Worm (Caenorhabditis elegans) whole organism, young adult: ENCODE measurements around the gene F37A4.4.

Source experiments
- B0035.1 ChIP-seq: sonication (generic microtip); optimal IDR thresholded peaks from 2 replicates; lab custom pipeline; 2016; ENCODE audit warnings: missing genetic modification characterization, mild to moderate bottlenecking, missing compliant biosample characterization, missing genotype, missing genetic modification reagents
- B0336.3 ChIP-seq: fragments of 200-800 bp; sonication (Bioruptor generic); IDR thresholded peaks from 2 replicates; pipeline ENCODE4 v1.3.6; 2022; ENCODE audit warnings: missing genetic modification characterization, missing compliant biosample characterization
- C06A6.2 ChIP-seq: fragments of 200-800 bp; sonication (Bioruptor generic); conservative IDR thresholded peaks from 2 replicates; pipeline ENCODE4 v1.3.6; 2022; ENCODE audit warnings: missing genetic modification characterization, missing compliant biosample characterization
- F10E7.11 ChIP-seq: sonication (generic microtip); optimal IDR thresholded peaks from 2 replicates; lab custom pipeline; 2017; ENCODE audit warnings: mild to moderate bottlenecking, missing genetic modification characterization, moderate library complexity, missing compliant biosample characterization
- F37B4.10 ChIP-seq: fragments of 200-800 bp; sonication (Bioruptor generic); IDR thresholded peaks from 2 replicates; pipeline ENCODE4 v1.3.6; 2022; ENCODE audit warnings: missing genetic modification characterization, missing compliant biosample characterization
- F39B2.1 ChIP-seq: fragments of 200-800 bp; sonication (Bioruptor generic); IDR thresholded peaks from 2 replicates; pipeline ENCODE4 v1.3.6; 2022; ENCODE audit warnings: missing genetic modification reagents, missing genetic modification characterization, missing compliant biosample characterization
- F55B11.4 ChIP-seq: sonication (generic microtip); optimal IDR thresholded peaks from 2 replicates; lab custom pipeline; 2016; ENCODE audit warnings: missing compliant biosample characterization, missing genetic modification characterization, borderline replicate concordance; ENCODE audit not compliant: insufficient read depth
- K12H6.12 ChIP-seq: fragments of 200-800 bp; sonication (Bioruptor generic); optimal IDR thresholded peaks from 2 replicates; lab custom pipeline; 2018; ENCODE audit warnings: mild to moderate bottlenecking, missing genetic modification characterization, missing compliant biosample characterization
- ama-1 ChIP-seq, 3 experiments: fragments of 150-350 bp in 1 of 3; sonication (generic microtip) in 2 of 3; optimal IDR thresholded peaks; 2 replicates each; lab custom pipeline; 2014 to 2018; ENCODE audit warnings: missing biosample characterization in 2 of 3, missing genetic modification characterization in 2 of 3, missing genetic modification reagents in 2 of 3
- atf-7 ChIP-seq: sonication (generic microtip); optimal IDR thresholded peaks from 2 replicates; lab custom pipeline; 2017; ENCODE audit warnings: mild to moderate bottlenecking, missing genetic modification characterization, missing compliant biosample characterization
- athp-1 ChIP-seq: sonication (generic microtip); optimal IDR thresholded peaks from 2 replicates; lab custom pipeline; 2017; ENCODE audit warnings: mild to moderate bottlenecking, missing genetic modification characterization, missing compliant biosample characterization
- attf-3 ChIP-seq: fragments of 200-800 bp; sonication (Bioruptor generic); conservative IDR thresholded peaks from 2 replicates; pipeline ENCODE4 v1.3.6; 2022; ENCODE audit warnings: missing genetic modification reagents, missing genetic modification characterization, missing compliant biosample characterization
- attf-5 ChIP-seq: fragments of 200-800 bp; sonication (Bioruptor generic); optimal IDR thresholded peaks from 2 replicates; lab custom pipeline; 2018; ENCODE audit warnings: mild to moderate bottlenecking, missing genetic modification characterization, missing compliant biosample characterization
- cebp-1 ChIP-seq, 2 experiments: fragments of 200-800 bp in 1 of 2; sonication (Bioruptor generic) in 1 of 2; sonication (generic microtip) in 1 of 2; IDR thresholded peaks in 1 of 2; optimal IDR thresholded peaks in 1 of 2; 2 replicates each; pipeline versions ENCODE4 v1.3.6 to Lab custom; 2017 to 2022; ENCODE audit warnings: missing compliant biosample characterization in 2 of 2, missing genetic modification characterization in 2 of 2, mild to moderate bottlenecking in 1 of 2, missing genetic modification reagents in 1 of 2, moderate library complexity in 1 of 2
- ceh-91 ChIP-seq: fragments of 200-800 bp; sonication (Bioruptor generic); IDR thresholded peaks from 2 replicates; pipeline ENCODE4 v1.3.6; 2022; ENCODE audit warnings: missing genetic modification reagents, missing genetic modification characterization, missing compliant biosample characterization
- chd-7 ChIP-seq: sonication (generic microtip); optimal IDR thresholded peaks from 2 replicates; lab custom pipeline; 2016; ENCODE audit warnings: mild to moderate bottlenecking, missing genetic modification characterization, moderate library complexity, missing compliant biosample characterization
- dpl-1 ChIP-seq: fragments of 150-350 bp; optimal IDR thresholded peaks from 2 replicates; lab custom pipeline; 2014; ENCODE audit warnings: missing biosample characterization, missing genetic modification reagents, missing genetic modification characterization
- hlh-12 ChIP-seq: sonication (generic microtip); optimal IDR thresholded peaks from 2 replicates; lab custom pipeline; 2016; ENCODE audit warnings: missing genetic modification characterization, missing compliant biosample characterization
- hlh-26 ChIP-seq: fragments of 200-800 bp; sonication (Bioruptor generic); conservative IDR thresholded peaks from 2 replicates; pipeline ENCODE4 v1.3.6; 2022; ENCODE audit warnings: missing genetic modification reagents, missing genetic modification characterization, missing compliant biosample characterization
- lin-35 ChIP-seq, 3 experiments: fragments of 150-350 bp in 2 of 3; sonication (generic microtip) in 1 of 3; optimal IDR thresholded peaks; 2 replicates each; lab custom pipeline; 2014 to 2018; ENCODE audit warnings: missing biosample characterization in 3 of 3, missing genetic modification characterization in 3 of 3, missing genetic modification reagents in 3 of 3
- lin-40 ChIP-seq: sonication (generic microtip); optimal IDR thresholded peaks from 2 replicates; lab custom pipeline; 2016; ENCODE audit warnings: missing genetic modification characterization, mild to moderate bottlenecking, missing compliant biosample characterization, missing genotype, missing genetic modification reagents
- madf-8 ChIP-seq: fragments of 200-800 bp; sonication (Bioruptor generic); conservative IDR thresholded peaks from 2 replicates; pipeline ENCODE4 v1.3.6; 2022; ENCODE audit warnings: missing genetic modification reagents, missing genetic modification characterization, missing compliant biosample characterization
- mel-28 ChIP-seq: sonication (generic microtip); optimal IDR thresholded peaks from 2 replicates; lab custom pipeline; 2016; ENCODE audit warnings: borderline replicate concordance, mild to moderate bottlenecking, missing genetic modification characterization, missing compliant biosample characterization
- nhr-80 ChIP-seq: sonication (generic microtip); optimal IDR thresholded peaks from 2 replicates; lab custom pipeline; 2016; ENCODE audit warnings: missing genetic modification characterization, missing compliant biosample characterization
- rcor-1 ChIP-seq: fragments of 200-800 bp; sonication (Bioruptor generic); IDR thresholded peaks from 2 replicates; pipeline ENCODE4 v1.3.6; 2022; ENCODE audit warnings: missing genetic modification reagents, missing genetic modification characterization, missing compliant biosample characterization
- repo-1 ChIP-seq: sonication (generic microtip); optimal IDR thresholded peaks from 2 replicates; lab custom pipeline; 2017; ENCODE audit warnings: mild to moderate bottlenecking, missing genetic modification characterization, missing compliant biosample characterization
- snpc-1.1 ChIP-seq: sonication (generic microtip); optimal IDR thresholded peaks from 2 replicates; lab custom pipeline; 2017; ENCODE audit warnings: missing genetic modification characterization, mild to moderate bottlenecking, missing compliant biosample characterization, antibody characterized with exemption, moderate library complexity, missing genotype, missing genetic modification reagents; ENCODE audit not compliant: insufficient read depth
- snpc-1.3 ChIP-seq: sonication (generic microtip); optimal IDR thresholded peaks from 2 replicates; lab custom pipeline; 2017; ENCODE audit warnings: missing genetic modification characterization, mild to moderate bottlenecking, missing compliant biosample characterization, antibody characterized with exemption, moderate library complexity, missing genotype, missing genetic modification reagents; ENCODE audit not compliant: insufficient read depth
- tbp1 ChIP-seq: fragments of 200-800 bp; sonication (Bioruptor generic); optimal IDR thresholded peaks from 2 replicates; lab custom pipeline; 2018; ENCODE audit warnings: mild to moderate bottlenecking, missing genetic modification characterization, missing compliant biosample characterization
- tbx-9 ChIP-seq: sonication (generic microtip); optimal IDR thresholded peaks from 2 replicates; lab custom pipeline; 2016; ENCODE audit warnings: borderline replicate concordance, missing genetic modification characterization, inconsistent platforms, missing compliant biosample characterization
- tlf-1 ChIP-seq: fragments of 200-800 bp; sonication (Bioruptor generic); optimal IDR thresholded peaks from 2 replicates; lab custom pipeline; 2018; ENCODE audit warnings: mild to moderate bottlenecking, missing genetic modification characterization, missing compliant biosample characterization
- unc-62 ChIP-seq: fragments of 150-350 bp; optimal IDR thresholded peaks from 2 replicates; lab custom pipeline; 2014; ENCODE audit warnings: missing biosample characterization, missing genetic modification reagents, missing genetic modification characterization
- zim-3 ChIP-seq: sonication (generic microtip); optimal IDR thresholded peaks from 2 replicates; lab custom pipeline; 2017; ENCODE audit warnings: mild to moderate bottlenecking, missing genetic modification characterization, moderate library complexity, missing compliant biosample characterization

The F37A4.4 gene

DNA sequence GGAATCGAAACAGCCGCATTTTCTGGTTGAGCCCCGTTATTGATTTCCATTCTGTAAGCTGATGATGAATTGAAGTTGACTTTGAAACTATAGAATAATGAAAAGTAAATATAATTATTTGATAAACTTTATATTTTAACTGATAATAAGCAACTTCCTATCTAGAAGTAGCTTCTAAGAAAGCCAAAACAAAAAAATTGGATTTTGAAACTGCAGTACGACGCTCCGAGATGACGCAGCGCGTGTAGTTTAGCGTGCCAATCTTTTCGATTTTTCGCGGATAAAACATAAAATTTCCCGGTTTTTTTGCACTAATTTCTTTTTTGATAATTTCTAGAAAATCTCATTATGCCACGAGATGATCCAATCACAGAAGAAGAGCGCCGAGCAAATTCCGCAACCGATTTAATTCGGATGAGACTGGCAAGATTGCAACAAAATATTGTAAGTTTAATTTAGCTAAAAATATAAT, 8.9 kb downstream of the F37A4.4 start, which contains the start of the genes bath-41 and F37A4.2 (continued):
- TF ChIP-seq dpl-1 (GFP tag; lab: Kevin White, UChicago) (peak; percentile 53), K12H6.12 (tag; lab: Kevin White, UChicago) (no peak), zim-3 (tag; lab: Kevin White, UChicago) (no peak), B0336.3 (GFP tag; lab: Robert Waterston, UW) (no peak), F55B11.4 (no peak), tbx-9 (tag; lab: Kevin White, UChicago) (no peak), snpc-1.1 (tag; lab: Kevin White, UChicago) (no peak), hlh-12 (tag; lab: Kevin White, UChicago) (no peak), C06A6.2 (GFP tag; lab: Robert Waterston, UW) (no peak), F10E7.11 (tag; lab: Kevin White, UChicago) (no peak), lin-35 (GFP tag; optimal IDR thresholded peaks at IDR 0.05; lab: Kevin White, UChicago) (peak in 1 of 3 experiments; percentile 21), attf-5 (GFP tag; lab: Kevin White, UChicago) (no peak), rcor-1 (GFP tag; lab: Robert Waterston, UW) (no peak), hlh-26 (no peak), tbp1 (GFP tag; lab: Kevin White, UChicago) (no peak)

DNA sequence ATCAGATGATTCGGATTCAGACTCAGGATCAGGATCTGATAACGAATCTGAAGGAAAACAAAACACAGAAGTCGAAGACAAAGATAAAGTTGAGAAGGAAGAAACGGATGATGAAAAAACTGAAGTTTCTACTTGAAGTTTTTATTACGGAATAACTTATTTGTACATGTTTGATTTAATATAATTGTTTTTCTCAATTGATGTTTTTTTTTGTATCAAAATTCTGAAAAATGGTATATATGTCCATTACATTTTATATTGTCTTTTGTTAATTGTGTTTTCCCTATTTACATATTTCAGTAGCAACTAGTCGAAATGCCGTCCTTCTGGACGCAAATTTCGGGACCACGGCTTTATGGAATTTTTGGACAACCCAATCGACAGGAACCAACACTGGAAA, 9.7 kb downstream of the F37A4.4 start, which contains the start of gene F37A4.1:
Gene F37A4.1, plus strand, starts transcription at position 301 of the 400 bp plus-strand sequence.
- TF ChIP-seq attf-3 (GFP tag; lab: Robert Waterston, UW) (0 out of 2 replicates have a peak, but pooled peaks have one; percentile 43), chd-7 (tag; lab: Kevin White, UChicago) (no peak)
- TF ChIP-seq, all 124 proteins: peak for 1

DNA sequence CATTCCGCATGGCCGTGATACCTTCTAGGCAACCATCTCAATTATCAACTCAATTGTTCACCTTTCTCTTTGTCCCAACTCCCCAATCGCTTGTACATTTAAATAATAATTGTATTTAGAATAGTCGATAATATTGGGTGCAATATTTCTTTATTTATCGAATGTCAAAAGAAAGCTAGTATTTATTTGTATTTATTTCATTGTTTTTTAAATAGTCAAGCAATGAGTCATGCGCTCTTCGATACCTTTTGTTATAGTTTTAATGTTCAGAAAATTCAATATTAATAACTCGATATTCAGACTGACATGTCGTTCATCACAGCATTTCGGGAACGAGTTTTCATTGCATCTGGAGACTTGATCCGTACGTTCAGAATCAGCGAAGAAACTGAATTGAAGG, 12.1 kb downstream of the F37A4.4 start, which contains the start of gene wdr-4:
Gene wdr-4, plus strand, starts transcription at position 301 of the 400 bp plus-strand sequence.
- no peak for TF ChIP-seq snpc-1.3 (tag; lab: Kevin White, UChicago)
- no peak for TF ChIP-seq repo-1 (tag; lab: Kevin White, UChicago)
- TF ChIP-seq attf-5 (GFP tag; lab: Kevin White, UChicago), result no peak
- no peak for TF ChIP-seq ceh-91 (GFP tag; lab: Robert Waterston, UW)
- TF ChIP-seq mel-28 (tag; lab: Kevin White, UChicago), result no peak
- TF ChIP-seq F37B4.10, result no peak
- TF ChIP-seq lin-40, result no peak
- TF ChIP-seq unc-62, result no peak
- TF ChIP-seq ama-1 (optimal IDR thresholded peaks at IDR 0.05; lab: Kevin White, UChicago), result no peak
- TF ChIP-seq ama-1 (GFP tag; optimal IDR thresholded peaks at IDR 0.05; lab: Kevin White, UChicago), result no peak
- TF ChIP-seq B0035.1 (tag; lab: Kevin White, UChicago), result no peak
- TF ChIP-seq athp-1, result no peak
- TF ChIP-seq atf-7 (tag; lab: Kevin White, UChicago), result no peak
- no peak for TF ChIP-seq madf-8 (GFP tag; lab: Robert Waterston, UW)

DNA sequence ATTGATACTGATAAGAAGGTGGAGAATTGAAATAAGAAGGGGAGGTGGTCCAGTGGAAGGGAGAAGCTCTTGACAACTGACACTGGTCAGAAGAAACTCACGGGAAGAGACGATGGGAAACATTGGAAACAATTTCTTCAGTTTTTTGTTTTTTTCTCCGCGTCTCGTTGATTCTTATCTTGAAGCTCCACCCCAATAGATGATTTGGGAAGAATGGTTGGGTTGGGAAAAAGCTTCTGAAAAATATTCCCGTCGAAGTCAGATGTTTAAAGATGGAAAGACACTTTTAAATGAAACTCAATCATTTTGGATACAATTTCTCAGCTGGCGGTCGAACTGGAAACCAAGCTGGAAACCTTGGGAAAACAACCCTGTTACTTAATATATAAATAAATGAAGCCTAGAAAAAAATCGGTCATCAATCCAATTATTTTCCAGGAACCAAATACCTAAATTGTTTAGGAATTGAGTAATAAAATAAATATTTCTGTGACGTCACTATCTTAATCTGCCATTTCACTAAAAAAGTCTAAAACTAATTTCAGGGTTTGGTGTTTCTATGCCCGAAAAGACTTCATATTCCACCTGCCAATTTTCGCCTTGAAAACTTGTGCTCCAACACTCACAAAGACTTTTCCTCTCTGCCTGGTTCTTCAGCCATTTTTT, 17.0 kb downstream of the F37A4.4 start, which contains the start of the genes Y102E9.5 and odr-4:
Gene Y102E9.5, minus strand, starts transcription at position 101 of the 666 bp plus-strand sequence.
Gene odr-4, plus strand, starts transcription at position 616 of the 666 bp plus-strand sequence.
- TF ChIP-seq nhr-80 (tag; lab: Kevin White, UChicago) (peak; percentile 4), cebp-1 (GFP tag; IDR thresholded peaks at IDR 0.05; lab: Robert Waterston, UW) (no peak), cebp-1 (tag; optimal IDR thresholded peaks at IDR 0.05; lab: Kevin White, UChicago) (no peak), F39B2.1 (GFP tag; lab: Robert Waterston, UW) (no peak), tlf-1 (no peak)
